Fruit fly (Drosophila melanogaster) whole organism, adult: Measurements from ENCODE around the gene RpL6.

Experiments used
- CG11617 ChIP-seq: fragments of 200-800 bp; sonication (Bioruptor generic); optimal IDR thresholded peaks from 2 replicates; lab custom pipeline; 2017; ENCODE audit warnings: mild to moderate bottlenecking, missing biosample characterization, missing genetic modification reagents, missing genetic modification characterization
- CG14711 ChIP-seq: fragments of 200-800 bp; sonication (Bioruptor generic); optimal IDR thresholded peaks from 2 replicates; lab custom pipeline; 2018; ENCODE audit warnings: missing biosample characterization, mild to moderate bottlenecking, missing genetic modification characterization, moderate library complexity
- CG33017 ChIP-seq: fragments of 200-800 bp; sonication (Bioruptor generic); optimal IDR thresholded peaks from 2 replicates; lab custom pipeline; 2018; ENCODE audit warnings: missing biosample characterization, mild to moderate bottlenecking, missing genetic modification characterization, moderate library complexity
- CG5204 ChIP-seq: fragments of 200-800 bp; sonication (Bioruptor generic); optimal IDR thresholded peaks from 2 replicates; lab custom pipeline; 2016; ENCODE audit warnings: missing biosample characterization, missing genetic modification characterization
- CG7045 ChIP-seq: fragments of 200-800 bp; sonication (Bioruptor generic); optimal IDR thresholded peaks from 2 replicates; lab custom pipeline; 2017; ENCODE audit warnings: missing biosample characterization, mild to moderate bottlenecking, missing genetic modification characterization
- Crg-1 ChIP-seq: fragments of 200-800 bp; sonication (Bioruptor generic); optimal IDR thresholded peaks from 2 replicates; lab custom pipeline; 2016; ENCODE audit warnings: missing biosample characterization, missing genetic modification characterization
- Hr96 ChIP-seq: fragments of 200-800 bp; sonication (Bioruptor generic); optimal IDR thresholded peaks from 2 replicates; lab custom pipeline; 2016; ENCODE audit warnings: missing biosample characterization, missing genetic modification characterization
- bab1 ChIP-seq: fragments of 200-800 bp; sonication (Bioruptor generic); optimal IDR thresholded peaks from 3 replicates; lab custom pipeline; 2019; ENCODE audit warnings: missing biosample characterization, mild to moderate bottlenecking, missing genetic modification characterization, moderate library complexity
- cic ChIP-seq: fragments of 200-800 bp; sonication (Bioruptor generic); optimal IDR thresholded peaks from 2 replicates; lab custom pipeline; 2017; ENCODE audit warnings: missing biosample characterization, mild to moderate bottlenecking, missing genetic modification characterization, moderate library complexity
- cnc ChIP-seq, 2 experiments: fragments of >200 bp; optimal IDR thresholded peaks; 2 replicates each; lab custom pipeline; 2017
- kay ChIP-seq: fragments of 200-800 bp; sonication (Bioruptor generic); peaks from one replicate; lab custom pipeline; 2016; ENCODE audit warnings: missing biosample characterization, missing genetic modification characterization, borderline replicate concordance
- ovo ChIP-seq: fragments of 200-800 bp; sonication (Bioruptor generic); optimal IDR thresholded peaks from 2 replicates; lab custom pipeline; 2016; ENCODE audit warnings: missing biosample characterization, missing genetic modification characterization
- tj ChIP-seq: fragments of 200-800 bp; sonication (Bioruptor generic); optimal IDR thresholded peaks from 3 replicates; lab custom pipeline; 2017; ENCODE audit warnings: missing biosample characterization, mild to moderate bottlenecking, missing genetic modification characterization, moderate library complexity

- TF ChIP-seq kay (GFP tag; lab: Kevin White, UChicago): no peak
- no peak for TF ChIP-seq CG14711 (tag; lab: Kevin White, UChicago)
- no peak for TF ChIP-seq cnc (optimal IDR thresholded peaks at IDR 0.05; lab: Kevin White, UChicago)
- TF ChIP-seq CG33017: no peak
- no peak for TF ChIP-seq tj (GFP tag; lab: Kevin White, UChicago)
- TF ChIP-seq Crg-1 (GFP tag; lab: Kevin White, UChicago): no peak
- TF ChIP-seq CG7045: no peak
- TF ChIP-seq ovo (GFP tag; lab: Kevin White, UChicago): no peak
- no peak for TF ChIP-seq CG11617
- TF ChIP-seq Hr96 (GFP tag; lab: Kevin White, UChicago): no peak
- no peak for TF ChIP-seq cic
- TF ChIP-seq bab1 (GFP tag; lab: Kevin White, UChicago): no peak
- TF ChIP-seq CG5204 (GFP tag; lab: Kevin White, UChicago): no peak
Observed at dm6 chr3R:31566738-31567137, 29.3 kb downstream of the RpL6 start.
